Worm (Caenorhabditis elegans) whole organism, L4 larva: ENCODE data around the gene srv-14.

Experiments used
- Y105C5A.15 ChIP-seq: fragments of 200-800 bp; sonication (Bioruptor generic); IDR thresholded peaks from 2 replicates; pipeline ENCODE4 v1.3.6; 2022; ENCODE audit warnings: missing genetic modification characterization, missing compliant biosample characterization
- ZK546.5 ChIP-seq, 2 experiments: sonication (generic microtip); optimal IDR thresholded peaks; 2 replicates each; lab custom pipeline; 2017; ENCODE audit warnings: missing biosample characterization in 2 of 2, missing genetic modification characterization in 2 of 2
- ceh-82 ChIP-seq: sonication (generic microtip); optimal IDR thresholded peaks from 2 replicates; lab custom pipeline; 2017; ENCODE audit warnings: missing biosample characterization, missing genetic modification characterization
- dmd-8 ChIP-seq: fragments of 200-800 bp; sonication (Bioruptor generic); IDR thresholded peaks from 2 replicates; pipeline ENCODE4 v1.3.6; 2022; ENCODE audit warnings: missing genetic modification characterization, missing compliant biosample characterization
- hlh-30 ChIP-seq: sonication (generic microtip); optimal IDR thresholded peaks from 2 replicates; lab custom pipeline; 2017; ENCODE audit warnings: antibody characterized with exemption, mild to moderate bottlenecking, missing genetic modification characterization, missing compliant biosample characterization; ENCODE audit not compliant: insufficient read depth
- lin-39 ChIP-seq: fragments of 150-350 bp; optimal IDR thresholded peaks from 2 replicates; lab custom pipeline; 2014; ENCODE audit warnings: missing biosample characterization, missing genetic modification reagents, missing genetic modification characterization
- nhr-10 ChIP-seq: fragments of 150-350 bp; optimal IDR thresholded peaks from 2 replicates; lab custom pipeline; 2014; ENCODE audit warnings: missing biosample characterization, missing genetic modification characterization
- nhr-11 ChIP-seq: fragments of 150-350 bp; optimal IDR thresholded peaks from 2 replicates; lab custom pipeline; 2014; ENCODE audit warnings: missing biosample characterization, missing genetic modification characterization
- nhr-28 ChIP-seq: fragments of 150-350 bp; optimal IDR thresholded peaks from 2 replicates; lab custom pipeline; 2014; ENCODE audit warnings: missing biosample characterization, missing genetic modification characterization
- pha-4 ChIP-seq, 2 experiments: fragments of 150-350 bp in 1 of 2; fragments of 200-800 bp in 1 of 2; sonication (Bioruptor generic) in 1 of 2; IDR thresholded peaks in 1 of 2; optimal IDR thresholded peaks in 1 of 2; 2 replicates each; pipeline versions ENCODE4 v1.3.6 to Lab custom; 2014 to 2022; ENCODE audit warnings: missing genetic modification characterization in 2 of 2, missing genetic modification reagents in 2 of 2, missing biosample characterization in 1 of 2, missing compliant biosample characterization in 1 of 2
- php-3 ChIP-seq: fragments of 200-800 bp; sonication (Bioruptor generic); IDR thresholded peaks from 2 replicates; pipeline ENCODE4 v1.3.6; 2022; ENCODE audit warnings: missing genetic modification reagents, missing genetic modification characterization, missing compliant biosample characterization
- rbr-2 ChIP-seq: sonication (generic microtip); optimal IDR thresholded peaks from 2 replicates; lab custom pipeline; 2016; ENCODE audit warnings: missing genotype, missing genetic modification characterization, missing compliant biosample characterization
- tag-97 ChIP-seq: fragments of 200-800 bp; sonication (Bioruptor generic); IDR thresholded peaks from 2 replicates; pipeline ENCODE4 v1.3.6; 2022; ENCODE audit warnings: missing genetic modification characterization, missing compliant biosample characterization
- unc-62 ChIP-seq, 3 experiments: fragments of 150-350 bp in 1 of 3; sonication (generic microtip); optimal IDR thresholded peaks in 2 of 3; peaks in 1 of 3; 1 replicate in 1 of 3; 2 replicates in 2 of 3; lab custom pipeline; 2014 to 2017; ENCODE audit warnings: missing biosample characterization in 3 of 3, missing genetic modification characterization in 3 of 3, missing genetic modification reagents in 3 of 3, missing genotype in 1 of 3

DNA sequence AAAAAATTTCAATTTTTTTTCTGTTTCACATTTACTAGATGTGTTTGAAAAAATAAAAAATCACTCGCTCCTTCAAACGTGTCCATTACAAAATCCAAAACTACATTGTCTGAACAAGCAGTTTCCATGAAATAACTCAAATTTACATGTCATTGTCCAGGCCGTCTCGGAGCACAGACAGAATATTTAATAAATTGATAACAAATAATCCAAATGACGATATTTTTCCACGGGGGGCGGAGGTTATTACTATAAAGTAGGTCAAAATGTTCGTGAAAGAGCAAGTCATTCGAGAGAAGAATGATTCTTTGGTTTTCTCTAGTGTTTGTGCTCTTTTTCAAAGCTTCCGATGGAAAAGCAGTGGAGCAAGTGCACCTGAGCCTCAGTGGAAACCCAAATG, 10.1 kb downstream of the srv-14 start, which contains the start of gene Y105C5B.3:
- no peak for TF ChIP-seq nhr-11 (tag; lab: Kevin White, UChicago)
- no peak for TF ChIP-seq tag-97 (GFP tag; lab: Robert Waterston, UW)
- no peak for TF ChIP-seq unc-62 (GFP tag; optimal IDR thresholded peaks at IDR 0.05 in 1 of 2; lab: Kevin White, UChicago)
- no peak for TF ChIP-seq unc-62 (tag; optimal IDR thresholded peaks at IDR 0.05; lab: Kevin White, UChicago)
- TF ChIP-seq nhr-10 (tag; lab: Kevin White, UChicago): no peak
- TF ChIP-seq hlh-30 (tag; lab: Kevin White, UChicago): no peak
- no peak for TF ChIP-seq rbr-2 (tag; lab: Kevin White, UChicago)
- no peak for TF ChIP-seq php-3 (GFP tag; lab: Robert Waterston, UW)
- TF ChIP-seq lin-39: no peak
- TF ChIP-seq pha-4 (GFP tag; IDR thresholded peaks at IDR 0.05; lab: Robert Waterston, UW): no peak
- no peak for TF ChIP-seq pha-4 (tag; optimal IDR thresholded peaks at IDR 0.05; lab: Kevin White, UChicago)
- TF ChIP-seq dmd-8 (GFP tag; lab: Robert Waterston, UW): no peak
- no peak for TF ChIP-seq Y105C5A.15 (GFP tag; lab: Robert Waterston, UW)
- no peak for TF ChIP-seq ZK546.5 (tag; optimal IDR thresholded peaks at IDR 0.05; lab: Kevin White, UChicago)
- no peak for TF ChIP-seq ceh-82
- TF ChIP-seq nhr-28 (tag; lab: Kevin White, UChicago): no peak
